Worm (Caenorhabditis elegans) whole organism, midembryonic: ENCODE data around the gene K08D10.14.

Experiments
- T22C8.4 ChIP-seq: fragments of 200-800 bp; sonication (Bioruptor generic); IDR thresholded peaks from 2 replicates; pipeline ENCODE4 v1.3.6; 2022; ENCODE audit warnings: missing genetic modification characterization, missing compliant biosample characterization
- cog-1 ChIP-seq: sonication (generic microtip); optimal IDR thresholded peaks from 2 replicates; lab custom pipeline; 2016; ENCODE audit warnings: missing genetic modification characterization, missing compliant biosample characterization
- flt-1 ChIP-seq: fragments of 200-800 bp; sonication (Bioruptor generic); IDR thresholded peaks from 2 replicates; pipeline ENCODE4 v1.3.6; 2022; ENCODE audit warnings: missing genetic modification characterization, missing compliant biosample characterization
- klf-2 ChIP-seq: fragments of 200-800 bp; sonication (Bioruptor generic); conservative IDR thresholded peaks from 2 replicates; pipeline ENCODE4 v1.3.6; 2022; ENCODE audit warnings: missing genetic modification reagents, missing genetic modification characterization, missing compliant biosample characterization
- ref-1 ChIP-seq: fragments of 200-800 bp; sonication (Bioruptor generic); conservative IDR thresholded peaks from 2 replicates; pipeline ENCODE4 v1.3.6; 2022; ENCODE audit warnings: missing genetic modification reagents, missing genetic modification characterization, missing compliant biosample characterization
- ztf-29 ChIP-seq: fragments of 200-800 bp; sonication (Bioruptor generic); IDR thresholded peaks from 2 replicates; pipeline ENCODE4 v1.3.6; 2022; ENCODE audit warnings: missing genetic modification reagents, missing genetic modification characterization, missing compliant biosample characterization

DNA sequence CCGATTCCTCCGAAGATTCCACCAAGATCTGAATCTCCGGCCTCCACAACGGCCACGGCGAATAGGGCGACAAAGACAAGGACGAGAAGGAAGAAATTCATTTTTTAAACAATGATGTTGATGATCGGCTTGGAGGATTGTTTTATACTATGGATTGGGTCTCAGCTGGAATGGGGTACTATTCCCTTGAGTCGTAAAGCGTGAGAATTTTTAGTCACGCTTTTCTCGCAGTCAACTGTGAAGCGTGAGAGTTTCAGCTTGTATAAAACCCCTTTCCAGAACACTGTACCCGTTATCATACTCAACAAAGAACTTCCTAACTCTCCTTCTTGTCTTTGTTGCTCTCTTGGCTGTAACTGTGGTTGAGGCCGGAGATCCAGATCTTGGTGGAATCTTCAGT lies 40.2 kb upstream of the K08D10.14 start, which contains the start of gene F49F1.15:
- TF ChIP-seq klf-2 (GFP tag; lab: Robert Waterston, UW) (no peak), ztf-29 (GFP tag; lab: Robert Waterston, UW) (no peak), flt-1 (GFP tag; lab: Robert Waterston, UW) (no peak), ref-1 (no peak), T22C8.4 (GFP tag; lab: Robert Waterston, UW) (no peak), cog-1 (tag; lab: Kevin White, UChicago) (no peak)
